Fruit fly (Drosophila melanogaster): ENCODE measurements around the gene Alr.

Alr gene

dm6 chrX:19769821-19770519 is 21.9 kb downstream of the Alr start (continued):
- peak; percentile 55 for TF ChIP-seq trem (tag; optimal IDR thresholded peaks at IDR 0.05)
- TF ChIP-seq vvl (GFP tag; IDR thresholded peaks at IDR 0.05): peak; percentile 41; the same call in 1 of the 2 replicates
- no peak for TF ChIP-seq B-H2 (GFP tag; optimal IDR thresholded peaks at IDR 0.05)
- TF ChIP-seq bbx (GFP tag; IDR thresholded peaks at IDR 0.05; ENCODE audit: partially characterized antibody): no peak
- no peak for TF ChIP-seq Fer2 (tag; optimal IDR thresholded peaks at IDR 0.05)
- no peak for TF ChIP-seq E2f1 (GFP tag; IDR thresholded peaks at IDR 0.05)
- TF ChIP-seq dimm (GFP tag; IDR thresholded peaks at IDR 0.05): no peak
- no peak for TF ChIP-seq Dfd (GFP tag; optimal IDR thresholded peaks at IDR 0.05)
- no peak for TF ChIP-seq CG6854 (GFP tag; optimal IDR thresholded peaks at IDR 0.05)
- TF ChIP-seq pho (GFP tag; optimal IDR thresholded peaks at IDR 0.05): no peak
- TF ChIP-seq toy (GFP tag; IDR thresholded peaks at IDR 0.05): no peak
- TF ChIP-seq so (GFP tag; IDR thresholded peaks at IDR 0.05): no peak
- TF ChIP-seq CG11560 (tag; IDR thresholded peaks at IDR 0.05): no peak
- TF ChIP-seq CG5953 (GFP tag; IDR thresholded peaks at IDR 0.05): no peak
- TF ChIP-seq CG15696 (tag; optimal IDR thresholded peaks at IDR 0.05): peak; percentile 58
- TF ChIP-seq Antp (GFP tag; optimal IDR thresholded peaks at IDR 0.05): peak; percentile 29
- no peak for TF ChIP-seq sens-2 (GFP tag; IDR thresholded peaks at IDR 0.05)
- TF ChIP-seq CG17568 (GFP tag; optimal IDR thresholded peaks at IDR 0.05): no peak
- no peak for TF ChIP-seq exex (tag; optimal IDR thresholded peaks at IDR 0.05)
- TF ChIP-seq BtbVII (GFP tag; optimal IDR thresholded peaks at IDR 0.05): no peak
- no peak for TF ChIP-seq CG12942 (GFP tag; optimal IDR thresholded peaks at IDR 0.05)
- no peak for TF ChIP-seq insv (GFP tag; optimal IDR thresholded peaks at IDR 0.05)
- TF ChIP-seq btn (GFP tag; optimal IDR thresholded peaks at IDR 0.05): no peak
- no peak for TF ChIP-seq jigr1 (GFP tag; IDR thresholded peaks at IDR 0.05)
- peak; percentile 44 for TF ChIP-seq CG7786 (GFP tag; optimal IDR thresholded peaks at IDR 0.05)
- no peak for TF ChIP-seq scrt (GFP tag; optimal IDR thresholded peaks at IDR 0.05)
- no peak for TF ChIP-seq Taf1 (GFP tag; IDR thresholded peaks at IDR 0.05)
- no peak for TF ChIP-seq ap (GFP tag; IDR thresholded peaks at IDR 0.05)
- peak; percentile 28 for TF ChIP-seq sqz (GFP tag; optimal IDR thresholded peaks at IDR 0.05)
- TF ChIP-seq H2.0 (GFP tag; IDR thresholded peaks at IDR 0.05): no peak
- TF ChIP-seq CG17328 (GFP tag; IDR thresholded peaks at IDR 0.05): peak; percentile 52
- TF ChIP-seq CG17361 (GFP tag; IDR thresholded peaks at IDR 0.05): peak; percentile 63
- TF ChIP-seq CG6791 (GFP tag; IDR thresholded peaks at IDR 0.05; ENCODE audit: partially characterized antibody): no peak
- no peak for TF ChIP-seq unc-4 (GFP tag; IDR thresholded peaks at IDR 0.05; ENCODE audit: partially characterized antibody)
- TF ChIP-seq crp (GFP tag; optimal IDR thresholded peaks at IDR 0.05): no peak
- TF ChIP-seq her (GFP tag; optimal IDR thresholded peaks at IDR 0.05): peak; percentile 16
- TF ChIP-seq cg (GFP tag; optimal IDR thresholded peaks at IDR 0.05): no peak
- TF ChIP-seq CG4424 (GFP tag; optimal IDR thresholded peaks at IDR 0.05): peak; percentile 65
- TF ChIP-seq Hey (tag; optimal IDR thresholded peaks at IDR 0.05): no peak
- TF ChIP-seq hth (optimal IDR thresholded peaks at IDR 0.05): no peak
- no peak for TF ChIP-seq sob (GFP tag; IDR thresholded peaks at IDR 0.05)
- TF ChIP-seq cas (GFP tag; IDR thresholded peaks at IDR 0.05): no peak
- TF ChIP-seq ro (GFP tag; IDR thresholded peaks at IDR 0.05): 0 out of 2 replicates have a peak, but pooled peaks have one; percentile 10
- no peak for TF ChIP-seq cwo (GFP tag; optimal IDR thresholded peaks at IDR 0.05)
- TF ChIP-seq Deaf1 (tag; optimal IDR thresholded peaks at IDR 0.05): no peak
- TF ChIP-seq ase (GFP tag; IDR thresholded peaks at IDR 0.05): no peak
- TF ChIP-seq kni (GFP tag; optimal IDR thresholded peaks at IDR 0.05): peak; percentile 29
- TF ChIP-seq CG2129 (GFP tag; IDR thresholded peaks at IDR 0.05; ENCODE audit: partially characterized antibody): no peak
- TF ChIP-seq Atf-2 (GFP tag; optimal IDR thresholded peaks at IDR 0.05): peak; percentile 45
- TF ChIP-seq Poxn (GFP tag; IDR thresholded peaks at IDR 0.05): no peak
- TF ChIP-seq ERR (GFP tag; optimal IDR thresholded peaks at IDR 0.05): no peak
